Fruit fly (Drosophila melanogaster) whole organism, embryonic: Measurements from ENCODE around the gene zye.
A peak's percentile ranks its signal among the peaks of the same experiment; 100 is the strongest.

Source experiments
- B-H1 ChIP-seq: fragments of 200-800 bp; sonication (Bioruptor generic); IDR thresholded peaks from 3 replicates; pipeline ENCODE4 v1.3.6; 2022; ENCODE audit warnings: missing biosample characterization, missing genetic modification characterization
- CG10209 ChIP-seq: fragments of 200-800 bp; sonication (Bioruptor generic); optimal IDR thresholded peaks from 3 replicates; lab custom pipeline; 2017; ENCODE audit warnings: missing biosample characterization, mild to moderate bottlenecking, missing genetic modification characterization, missing genetic modification reagents
- CG10565 ChIP-seq: fragments of 200-800 bp; sonication (Bioruptor generic); optimal IDR thresholded peaks from 3 replicates; lab custom pipeline; 2016; ENCODE audit warnings: missing biosample characterization, mild to moderate bottlenecking, missing genetic modification characterization
- CG11695 ChIP-seq: fragments of 200-800 bp; sonication (Bioruptor generic); IDR thresholded peaks from 3 replicates; pipeline ENCODE4 v1.3.6; 2022; ENCODE audit warnings: missing biosample characterization, missing genetic modification characterization
- CG12391 ChIP-seq: fragments of 200-800 bp; sonication (Bioruptor generic); optimal IDR thresholded peaks from 3 replicates; lab custom pipeline; 2018; ENCODE audit warnings: missing biosample characterization, mild to moderate bottlenecking, missing genetic modification characterization, moderate library complexity
- CG13894 ChIP-seq: fragments of 200-800 bp; sonication (Bioruptor generic); optimal IDR thresholded peaks from 3 replicates; lab custom pipeline; 2018; ENCODE audit warnings: missing biosample characterization, mild to moderate bottlenecking, missing genetic modification characterization, moderate library complexity
- CG14441 ChIP-seq: fragments of 200-800 bp; sonication (Bioruptor generic); IDR thresholded peaks from 2 replicates; pipeline ENCODE4 v1.3.6; 2022; ENCODE audit warnings: missing biosample characterization, missing genetic modification characterization
- CG1603 ChIP-seq: fragments of 200-800 bp; sonication (Bioruptor generic); optimal IDR thresholded peaks from 2 replicates; lab custom pipeline; 2019; ENCODE audit warnings: missing biosample characterization, mild to moderate bottlenecking, missing genetic modification characterization, moderate library complexity
- CG2120 ChIP-seq: fragments of 200-800 bp; sonication (Bioruptor generic); optimal IDR thresholded peaks from 3 replicates; lab custom pipeline; 2016; ENCODE audit warnings: missing biosample characterization, missing genetic modification characterization
- CG30403 ChIP-seq: fragments of 200-800 bp; sonication (Bioruptor generic); optimal IDR thresholded peaks from 3 replicates; lab custom pipeline; 2016; ENCODE audit warnings: missing biosample characterization, missing genetic modification characterization
- CG30431 ChIP-seq: fragments of 200-800 bp; sonication (Bioruptor generic); optimal IDR thresholded peaks from 2 replicates; lab custom pipeline; 2017; ENCODE audit warnings: missing biosample characterization, missing genetic modification characterization
- CG31441 ChIP-seq: fragments of 200-800 bp; sonication (Bioruptor generic); IDR thresholded peaks from 2 replicates; pipeline ENCODE4 v1.3.6; 2022; ENCODE audit warnings: missing biosample characterization, missing genetic modification characterization
- CG33557 ChIP-seq: fragments of 200-800 bp; sonication (Bioruptor generic); optimal IDR thresholded peaks from 2 replicates; lab custom pipeline; 2019; ENCODE audit warnings: missing biosample characterization, mild to moderate bottlenecking, missing genetic modification characterization, moderate library complexity
- CG3995 ChIP-seq: fragments of 200-800 bp; sonication (Bioruptor generic); optimal IDR thresholded peaks from 3 replicates; lab custom pipeline; 2016; ENCODE audit warnings: missing biosample characterization, missing genetic modification characterization
- CG4617 ChIP-seq: fragments of 200-800 bp; sonication (Bioruptor generic); optimal IDR thresholded peaks from 3 replicates; lab custom pipeline; 2016; ENCODE audit warnings: missing biosample characterization, missing genetic modification characterization, borderline replicate concordance
- CG9932 ChIP-seq: fragments of 200-800 bp; sonication (Bioruptor generic); IDR thresholded peaks from 2 replicates; pipeline ENCODE4 v1.3.6; 2022; ENCODE audit warnings: missing biosample characterization, missing genetic modification characterization
- Dfd ChIP-seq, 2 experiments: fragments of >200 bp; optimal IDR thresholded peaks; 2 replicates each; lab custom pipeline; 2017; ENCODE audit warnings: missing biosample characterization in 2 of 2, missing genetic modification characterization in 2 of 2
- ERR ChIP-seq: fragments of 200-800 bp; sonication (Bioruptor generic); optimal IDR thresholded peaks from 2 replicates; lab custom pipeline; 2016; ENCODE audit warnings: missing biosample characterization, missing genetic modification characterization
- HHEX ChIP-seq: fragments of 200-800 bp; sonication (Bioruptor generic); optimal IDR thresholded peaks from 3 replicates; lab custom pipeline; 2017; ENCODE audit warnings: missing biosample characterization, mild to moderate bottlenecking, missing genetic modification characterization, missing genetic modification reagents
- HmgD ChIP-seq: fragments of 200-800 bp; sonication (Bioruptor generic); optimal IDR thresholded peaks from 3 replicates; lab custom pipeline; 2016; ENCODE audit warnings: missing biosample characterization, missing genetic modification characterization
- Hmx ChIP-seq: fragments of 200-800 bp; sonication (Bioruptor generic); optimal IDR thresholded peaks from 2 replicates; lab custom pipeline; 2016; ENCODE audit warnings: missing biosample characterization, missing genetic modification characterization
- Hr78 ChIP-seq, 2 experiments: fragments of 200-800 bp in 1 of 2; fragments of >200 bp in 1 of 2; sonication (Bioruptor generic) in 1 of 2; optimal IDR thresholded peaks; 2 replicates each; lab custom pipeline; 2017 to 2019; ENCODE audit warnings: missing biosample characterization in 2 of 2, missing genetic modification characterization in 2 of 2, mild to moderate bottlenecking in 1 of 2, moderate library complexity in 1 of 2
- MBD-R2 ChIP-seq: fragments of 200-800 bp; sonication (Bioruptor generic); IDR thresholded peaks from 2 replicates; pipeline ENCODE4 v1.3.6; 2022; ENCODE audit warnings: missing biosample characterization, missing genetic modification characterization
- Mad ChIP-seq: fragments of 200-800 bp; sonication (Bioruptor generic); optimal IDR thresholded peaks from 2 replicates; lab custom pipeline; 2016; ENCODE audit warnings: missing biosample characterization, missing genetic modification characterization
- Mes4 ChIP-seq: fragments of 200-800 bp; sonication (Bioruptor generic); optimal IDR thresholded peaks from 2 replicates; lab custom pipeline; 2016; ENCODE audit warnings: missing biosample characterization, missing genetic modification characterization
- Neu2 ChIP-seq: fragments of 200-800 bp; sonication (Bioruptor generic); optimal IDR thresholded peaks from 3 replicates; lab custom pipeline; 2016; ENCODE audit warnings: missing biosample characterization, missing genetic modification characterization, borderline replicate concordance
- Side ChIP-seq: fragments of 200-800 bp; sonication (Bioruptor generic); optimal IDR thresholded peaks from 2 replicates; lab custom pipeline; 2016; ENCODE audit warnings: missing biosample characterization, missing genetic modification characterization
- Sry-δ ChIP-seq: fragments of 200-800 bp; sonication (Bioruptor generic); optimal IDR thresholded peaks from 2 replicates; lab custom pipeline; 2016; ENCODE audit warnings: missing biosample characterization, missing genetic modification characterization
- Vsx1 ChIP-seq: fragments of 200-800 bp; sonication (Bioruptor generic); optimal IDR thresholded peaks from 2 replicates; lab custom pipeline; 2017; ENCODE audit warnings: missing biosample characterization, mild to moderate bottlenecking, missing genetic modification characterization, missing genetic modification reagents
- ab ChIP-seq: fragments of 200-800 bp; sonication (Bioruptor generic); optimal IDR thresholded peaks from 2 replicates; lab custom pipeline; 2016; ENCODE audit warnings: missing biosample characterization, missing genetic modification characterization
- aop ChIP-seq: fragments of 200-800 bp; sonication (Bioruptor generic); IDR thresholded peaks from 2 replicates; pipeline ENCODE4 v1.3.6; 2022; ENCODE audit warnings: missing biosample characterization, missing genetic modification characterization
- bab2 ChIP-seq: fragments of 200-800 bp; sonication (Bioruptor generic); optimal IDR thresholded peaks from 2 replicates; lab custom pipeline; 2016; ENCODE audit warnings: missing biosample characterization, missing genetic modification characterization
- ci ChIP-seq: fragments of 200-800 bp; sonication (Bioruptor generic); IDR thresholded peaks from 3 replicates; pipeline ENCODE4 v1.3.6; 2022; ENCODE audit warnings: missing biosample characterization, missing genetic modification characterization
- da ChIP-seq: fragments of 200-800 bp; sonication (Bioruptor generic); optimal IDR thresholded peaks from 2 replicates; lab custom pipeline; 2016; ENCODE audit warnings: missing biosample characterization, missing genetic modification characterization
- disco-r ChIP-seq: fragments of 200-800 bp; sonication (Bioruptor generic); optimal IDR thresholded peaks from 2 replicates; lab custom pipeline; 2016; ENCODE audit warnings: missing biosample characterization, missing genetic modification characterization
- her ChIP-seq: fragments of 200-800 bp; sonication (Bioruptor generic); optimal IDR thresholded peaks from 2 replicates; lab custom pipeline; 2016; ENCODE audit warnings: missing biosample characterization, missing genetic modification characterization
- ken ChIP-seq: fragments of 200-800 bp; sonication (Bioruptor generic); IDR thresholded peaks from 3 replicates; pipeline ENCODE4 v1.3.6; 2022; ENCODE audit warnings: missing biosample characterization, missing genetic modification characterization
- lab ChIP-seq: fragments of 200-800 bp; sonication (Bioruptor generic); optimal IDR thresholded peaks from 3 replicates; lab custom pipeline; 2017; ENCODE audit warnings: missing biosample characterization, missing genetic modification characterization, mild to moderate bottlenecking, moderate library complexity, missing genetic modification reagents
- oc ChIP-seq: fragments of 200-800 bp; sonication (Bioruptor generic); optimal IDR thresholded peaks from 2 replicates; lab custom pipeline; 2018; ENCODE audit warnings: missing biosample characterization, mild to moderate bottlenecking, missing genetic modification characterization, moderate library complexity
- p53 ChIP-seq: fragments of 200-800 bp; sonication (Bioruptor generic); optimal IDR thresholded peaks from 2 replicates; lab custom pipeline; 2016; ENCODE audit warnings: missing biosample characterization, missing genetic modification characterization
- ranshi ChIP-seq: fragments of 200-800 bp; sonication (Bioruptor generic); IDR thresholded peaks from 2 replicates; pipeline ENCODE4 v1.3.6; 2022; ENCODE audit warnings: missing biosample characterization, missing genetic modification characterization
- sim ChIP-seq: fragments of 200-800 bp; sonication (Bioruptor generic); IDR thresholded peaks from 2 replicates; pipeline ENCODE4 v1.3.6; 2022; ENCODE audit warnings: missing biosample characterization, missing genetic modification characterization
- sima ChIP-seq: fragments of 200-800 bp; sonication (Bioruptor generic); optimal IDR thresholded peaks from 2 replicates; lab custom pipeline; 2016; ENCODE audit warnings: missing biosample characterization, missing genetic modification characterization
- tap ChIP-seq: fragments of 200-800 bp; optimal IDR thresholded peaks from 3 replicates; lab custom pipeline; 2019; ENCODE audit warnings: missing biosample characterization, mild to moderate bottlenecking, missing genetic modification characterization, moderate library complexity
- tio ChIP-seq: fragments of 200-800 bp; sonication (Bioruptor generic); optimal IDR thresholded peaks from 2 replicates; lab custom pipeline; 2017; ENCODE audit warnings: missing biosample characterization, missing genetic modification characterization, inconsistent platforms
- tx ChIP-seq: fragments of 200-800 bp; sonication (Bioruptor generic); optimal IDR thresholded peaks from 2 replicates; lab custom pipeline; 2016; ENCODE audit warnings: missing biosample characterization, missing genetic modification characterization
- unc-4 ChIP-seq: fragments of 200-800 bp; sonication (Bioruptor generic); IDR thresholded peaks from 2 replicates; pipeline ENCODE4 v1.3.6; 2022; ENCODE audit warnings: missing biosample characterization, missing genetic modification characterization; ENCODE audit not compliant: partially characterized antibody
- vnd ChIP-seq: fragments of 200-800 bp; sonication (Bioruptor generic); IDR thresholded peaks from 3 replicates; pipeline ENCODE4 v1.3.6; 2022; ENCODE audit warnings: missing biosample characterization, missing genetic modification characterization; ENCODE audit not compliant: partially characterized antibody
- wor ChIP-seq: fragments of 200-800 bp; sonication (Bioruptor generic); IDR thresholded peaks from 2 replicates; pipeline ENCODE4 v1.3.6; 2022; ENCODE audit warnings: missing biosample characterization, missing genetic modification characterization

Gene zye

dm6 chr3L:20441632-20442469 lies 28.4 kb downstream of the zye start, which contains the start of gene CG5910 (continued):
- TF ChIP-seq ken (GFP tag; lab: Robert Waterston, UW) (0 out of 3 replicates have a peak, but pooled peaks have one; percentile 32), wor (peak; percentile 72), Mad (GFP tag; lab: Kevin White, UChicago) (no peak), ranshi (GFP tag; lab: Robert Waterston, UW) (peak; percentile 71; the same call in 1 of the 2 replicates), CG11695 (GFP tag; lab: Robert Waterston, UW) (peak; percentile 87), Mes4 (GFP tag; lab: Kevin White, UChicago) (no peak), oc (tag; lab: Kevin White, UChicago) (peak; percentile 83), CG10565 (no peak), CG10209 (peak; percentile 89), CG12391 (tag; lab: Kevin White, UChicago) (peak; percentile 94), aop (GFP tag; lab: Robert Waterston, UW) (no peak), tap (peak; percentile 85), CG30403 (GFP tag; lab: Kevin White, UChicago) (peak; percentile 89), Vsx1 (GFP tag; lab: Kevin White, UChicago) (no peak), CG3995 (GFP tag; lab: Kevin White, UChicago) (no peak), disco-r (GFP tag; lab: Kevin White, UChicago) (no peak), CG9932 (peak; percentile 65), vnd (GFP tag; lab: Robert Waterston, UW) (no peak), Hr78 (GFP tag; optimal IDR thresholded peaks at IDR 0.05; lab: Kevin White, UChicago) (no peak), tx (peak; percentile 14), CG1603 (tag; lab: Kevin White, UChicago) (peak; percentile 45), HmgD (GFP tag; lab: Kevin White, UChicago) (no peak), sim (GFP tag; lab: Robert Waterston, UW) (0 out of 2 replicates have a peak, but pooled peaks have one; percentile 46), unc-4 (no peak), B-H1 (GFP tag; lab: Robert Waterston, UW) (peak; percentile 65; the same call in 2 of the 3 replicates), HHEX (GFP tag; lab: Kevin White, UChicago) (peak; percentile 89), Hmx (GFP tag; lab: Kevin White, UChicago) (no peak), Side (GFP tag; lab: Kevin White, UChicago) (no peak), sima (GFP tag; lab: Kevin White, UChicago) (no peak), Neu2 (no peak), CG14441 (peak; percentile 72), MBD-R2 (GFP tag; lab: Robert Waterston, UW) (no peak), CG2120 (GFP tag; lab: Kevin White, UChicago) (peak; percentile 72), her (GFP tag; lab: Kevin White, UChicago) (no peak), lab (GFP tag; lab: Kevin White, UChicago) (no peak), p53 (GFP tag; lab: Kevin White, UChicago) (no peak), CG13894 (tag; lab: Kevin White, UChicago) (peak; percentile 87), Sry-δ (GFP tag; lab: Kevin White, UChicago) (no peak), ERR (GFP tag; lab: Kevin White, UChicago) (no peak), bab2 (peak; percentile 7), ab (GFP tag; lab: Kevin White, UChicago) (no peak), ci (GFP tag; lab: Robert Waterston, UW) (peak; percentile 71), Dfd (GFP tag; optimal IDR thresholded peaks at IDR 0.05; lab: Kevin White, UChicago) (no peak), CG33557 (peak; percentile 90), CG4617 (GFP tag; lab: Kevin White, UChicago) (peak; percentile 38), CG31441 (GFP tag; lab: Robert Waterston, UW) (peak; percentile 95), tio (GFP tag; lab: Kevin White, UChicago) (no peak), da (GFP tag; lab: Kevin White, UChicago) (no peak), CG30431 (GFP tag; lab: Kevin White, UChicago) (peak; percentile 69)
